Fruit fly (Drosophila melanogaster) whole organism, embryonic: ENCODE measurements around the gene CG32333.

Source experiments
- Bgb ChIP-seq: fragments of 200-800 bp; sonication (Bioruptor generic); IDR thresholded peaks from 2 replicates; pipeline ENCODE4 v1.3.6; 2022; ENCODE audit warnings: missing biosample characterization, missing genetic modification characterization; ENCODE audit not compliant: partially characterized antibody
- CG11696 ChIP-seq: fragments of 200-800 bp; sonication (Bioruptor generic); IDR thresholded peaks from 2 replicates; pipeline ENCODE4 v1.3.6; 2022; ENCODE audit warnings: missing biosample characterization, missing genetic modification characterization
- CG13624 ChIP-seq: fragments of 200-800 bp; sonication (Bioruptor generic); optimal IDR thresholded peaks from 2 replicates; lab custom pipeline; 2016; ENCODE audit warnings: missing biosample characterization, missing genetic modification characterization
- CG13894 ChIP-seq: fragments of 200-800 bp; sonication (Bioruptor generic); optimal IDR thresholded peaks from 3 replicates; lab custom pipeline; 2018; ENCODE audit warnings: missing biosample characterization, mild to moderate bottlenecking, missing genetic modification characterization, moderate library complexity
- CG14014 ChIP-seq: fragments of 200-800 bp; sonication (Bioruptor generic); IDR thresholded peaks from 2 replicates; pipeline ENCODE4 v1.3.6; 2022; ENCODE audit warnings: missing biosample characterization, missing genetic modification characterization
- CG1603 ChIP-seq: fragments of 200-800 bp; sonication (Bioruptor generic); optimal IDR thresholded peaks from 2 replicates; lab custom pipeline; 2019; ENCODE audit warnings: missing biosample characterization, mild to moderate bottlenecking, missing genetic modification characterization, moderate library complexity
- CG16813 ChIP-seq: fragments of 200-800 bp; sonication (Bioruptor generic); IDR thresholded peaks from 3 replicates; pipeline ENCODE4 v1.3.6; 2022; ENCODE audit warnings: missing biosample characterization, missing genetic modification characterization; ENCODE audit not compliant: partially characterized antibody
- CG17829 ChIP-seq: fragments of 200-800 bp; optimal IDR thresholded peaks from 2 replicates; lab custom pipeline; 2019; ENCODE audit warnings: missing biosample characterization, mild to moderate bottlenecking, missing genetic modification characterization, moderate library complexity
- CG18262 ChIP-seq: fragments of 200-800 bp; optimal IDR thresholded peaks from 3 replicates; lab custom pipeline; 2019; ENCODE audit warnings: missing biosample characterization, mild to moderate bottlenecking, missing genetic modification characterization, moderate library complexity
- CG18476 ChIP-seq: fragments of 200-800 bp; sonication (Bioruptor generic); optimal IDR thresholded peaks from 2 replicates; lab custom pipeline; 2016; ENCODE audit warnings: missing biosample characterization, mild to moderate bottlenecking, missing genetic modification characterization
- CG2120 ChIP-seq: fragments of 200-800 bp; sonication (Bioruptor generic); optimal IDR thresholded peaks from 3 replicates; lab custom pipeline; 2016; ENCODE audit warnings: missing biosample characterization, missing genetic modification characterization
- CG2712 ChIP-seq: fragments of 200-800 bp; optimal IDR thresholded peaks from 3 replicates; lab custom pipeline; 2019; ENCODE audit warnings: missing biosample characterization, mild to moderate bottlenecking, missing genetic modification characterization, moderate library complexity
- CG2875 ChIP-seq: fragments of 200-800 bp; sonication (Bioruptor generic); optimal IDR thresholded peaks from 2 replicates; lab custom pipeline; 2017; ENCODE audit warnings: missing biosample characterization, mild to moderate bottlenecking, missing genetic modification characterization, missing genetic modification reagents
- CG34224 ChIP-seq: fragments of 200-800 bp; sonication (Bioruptor generic); IDR thresholded peaks from 3 replicates; pipeline ENCODE4 v1.3.6; 2022; ENCODE audit warnings: missing biosample characterization, missing genetic modification characterization; ENCODE audit not compliant: partially characterized antibody
- CG3847 ChIP-seq: fragments of 200-800 bp; sonication (Bioruptor generic); IDR thresholded peaks from 2 replicates; pipeline ENCODE4 v1.3.6; 2022; ENCODE audit warnings: missing biosample characterization, missing genetic modification characterization
- CG6254 ChIP-seq: fragments of 200-800 bp; sonication (Bioruptor generic); optimal IDR thresholded peaks from 3 replicates; lab custom pipeline; 2017; ENCODE audit warnings: mild to moderate bottlenecking, missing biosample characterization, missing genetic modification reagents, missing genetic modification characterization
- CG9797 ChIP-seq: fragments of 200-800 bp; sonication (Bioruptor generic); optimal IDR thresholded peaks from 3 replicates; lab custom pipeline; 2018; ENCODE audit warnings: missing biosample characterization, mild to moderate bottlenecking, missing genetic modification characterization
- E2f2 ChIP-seq: fragments of 200-800 bp; sonication (Bioruptor generic); IDR thresholded peaks from 2 replicates; pipeline ENCODE4 v1.3.6; 2022; ENCODE audit warnings: missing biosample characterization, missing genetic modification characterization
- Fer1 ChIP-seq: fragments of 200-800 bp; sonication (Bioruptor generic); optimal IDR thresholded peaks from 2 replicates; lab custom pipeline; 2017; ENCODE audit warnings: missing biosample characterization, mild to moderate bottlenecking, missing genetic modification characterization
- HLHmδ ChIP-seq: fragments of 200-800 bp; sonication (Bioruptor generic); optimal IDR thresholded peaks from 2 replicates; lab custom pipeline; 2018; ENCODE audit warnings: missing biosample characterization, mild to moderate bottlenecking, missing genetic modification characterization, moderate library complexity
- MTF-1 ChIP-seq: fragments of 200-800 bp; sonication (Bioruptor generic); optimal IDR thresholded peaks from 2 replicates; lab custom pipeline; 2018; ENCODE audit warnings: missing biosample characterization, mild to moderate bottlenecking, missing genetic modification characterization, borderline replicate concordance
- Nf-YA ChIP-seq: fragments of 200-800 bp; sonication (Bioruptor generic); IDR thresholded peaks from 2 replicates; pipeline ENCODE4 v1.3.6; 2022; ENCODE audit warnings: missing biosample characterization, missing genetic modification characterization
- Nf-YC ChIP-seq: fragments of 200-800 bp; optimal IDR thresholded peaks from 3 replicates; lab custom pipeline; 2019; ENCODE audit warnings: missing biosample characterization, mild to moderate bottlenecking, missing genetic modification characterization, moderate library complexity
- Rfx ChIP-seq: fragments of 200-800 bp; sonication (Bioruptor generic); IDR thresholded peaks from 2 replicates; pipeline ENCODE4 v1.3.6; 2022; ENCODE audit warnings: missing biosample characterization, missing genetic modification characterization
- Scr ChIP-seq: fragments of 200-800 bp; sonication (Bioruptor generic); IDR thresholded peaks from 2 replicates; pipeline ENCODE4 v1.3.6; 2022; ENCODE audit warnings: missing biosample characterization, missing genetic modification characterization; ENCODE audit not compliant: partially characterized antibody
- Trl ChIP-seq, 3 experiments: fragments of >200 bp in 2 of 3; fragments of 200-800 bp in 1 of 3; sonication (Bioruptor generic) in 1 of 3; optimal IDR thresholded peaks; 2 replicates in 1 of 3; 3 replicates in 2 of 3; lab custom pipeline; 2016 to 2017; ENCODE audit warnings: missing biosample characterization in 1 of 3, missing genetic modification characterization in 1 of 3
- amos ChIP-seq: fragments of 200-800 bp; sonication (Bioruptor generic); IDR thresholded peaks from 2 replicates; pipeline ENCODE4 v1.3.6; 2022; ENCODE audit warnings: missing biosample characterization, missing genetic modification characterization; ENCODE audit not compliant: partially characterized antibody
- az2 ChIP-seq: fragments of 200-800 bp; sonication (Bioruptor generic); optimal IDR thresholded peaks from 3 replicates; lab custom pipeline; 2016; ENCODE audit warnings: missing biosample characterization, missing genetic modification characterization
- bowl ChIP-seq: fragments of 200-800 bp; sonication (Bioruptor generic); IDR thresholded peaks from 2 replicates; pipeline ENCODE4 v1.3.6; 2022; ENCODE audit warnings: missing biosample characterization, missing genetic modification characterization
- chinmo ChIP-seq: fragments of 200-800 bp; sonication (Bioruptor generic); IDR thresholded peaks from 4 replicates; pipeline ENCODE4 v1.3.6; 2022; ENCODE audit warnings: missing biosample characterization, missing genetic modification characterization; ENCODE audit not compliant: partially characterized antibody
- ci ChIP-seq: fragments of 200-800 bp; sonication (Bioruptor generic); IDR thresholded peaks from 3 replicates; pipeline ENCODE4 v1.3.6; 2022; ENCODE audit warnings: missing biosample characterization, missing genetic modification characterization
- gfzf ChIP-seq: fragments of 200-800 bp; sonication (Bioruptor generic); optimal IDR thresholded peaks from 2 replicates; lab custom pipeline; 2016; ENCODE audit warnings: missing biosample characterization, mild to moderate bottlenecking, missing genetic modification characterization, moderate library complexity
- grau ChIP-seq: fragments of 200-800 bp; optimal IDR thresholded peaks from 3 replicates; lab custom pipeline; 2019; ENCODE audit warnings: missing biosample characterization, mild to moderate bottlenecking, missing genetic modification characterization, moderate library complexity
- gsb ChIP-seq: fragments of 200-800 bp; sonication (Bioruptor generic); IDR thresholded peaks from 2 replicates; pipeline ENCODE4 v1.3.6; 2022; ENCODE audit warnings: missing biosample characterization, missing genetic modification characterization
- ham ChIP-seq: fragments of 200-800 bp; sonication (Bioruptor generic); IDR thresholded peaks from 2 replicates; pipeline ENCODE4 v1.3.6; 2022; ENCODE audit warnings: missing biosample characterization, missing genetic modification characterization
- kah ChIP-seq: fragments of 200-800 bp; sonication (Bioruptor generic); optimal IDR thresholded peaks from 2 replicates; lab custom pipeline; 2018; ENCODE audit warnings: missing biosample characterization, mild to moderate bottlenecking, missing genetic modification characterization
- ken ChIP-seq: fragments of 200-800 bp; sonication (Bioruptor generic); IDR thresholded peaks from 3 replicates; pipeline ENCODE4 v1.3.6; 2022; ENCODE audit warnings: missing biosample characterization, missing genetic modification characterization
- lmd ChIP-seq: fragments of 200-800 bp; sonication (Bioruptor generic); IDR thresholded peaks from 2 replicates; pipeline ENCODE4 v1.3.6; 2022; ENCODE audit warnings: missing biosample characterization, missing genetic modification characterization
- lov ChIP-seq, 2 experiments: fragments of 200-800 bp in 1 of 2; fragments of >200 bp in 1 of 2; sonication (Bioruptor generic) in 1 of 2; IDR thresholded peaks in 1 of 2; optimal IDR thresholded peaks in 1 of 2; 2 replicates in 1 of 2; 3 replicates in 1 of 2; pipeline versions ENCODE4 v1.3.6 to Lab custom; 2017 to 2022; ENCODE audit warnings: missing biosample characterization in 1 of 2, missing genetic modification characterization in 1 of 2
- mld ChIP-seq: fragments of 200-800 bp; sonication (Bioruptor generic); IDR thresholded peaks from 3 replicates; pipeline ENCODE4 v1.3.6; 2022; ENCODE audit warnings: missing biosample characterization, missing genetic modification characterization; ENCODE audit not compliant: partially characterized antibody
- pb ChIP-seq: fragments of 200-800 bp; sonication (Bioruptor generic); optimal IDR thresholded peaks from 3 replicates; lab custom pipeline; 2016; ENCODE audit warnings: missing biosample characterization, missing genetic modification characterization
- row ChIP-seq: fragments of 200-800 bp; sonication (Bioruptor generic); IDR thresholded peaks from 3 replicates; pipeline ENCODE4 v1.3.6; 2022; ENCODE audit warnings: missing biosample characterization, missing genetic modification characterization
- slbo ChIP-seq: fragments of 200-800 bp; sonication (Bioruptor generic); IDR thresholded peaks from 2 replicates; pipeline ENCODE4 v1.3.6; 2022; ENCODE audit warnings: missing biosample characterization, missing genetic modification characterization
- stwl ChIP-seq: fragments of 200-800 bp; sonication (Bioruptor generic); optimal IDR thresholded peaks from 3 replicates; lab custom pipeline; 2018; ENCODE audit warnings: missing biosample characterization, mild to moderate bottlenecking, missing genetic modification characterization, moderate library complexity
- trem ChIP-seq: fragments of 200-800 bp; optimal IDR thresholded peaks from 3 replicates; lab custom pipeline; 2019; ENCODE audit warnings: missing biosample characterization, mild to moderate bottlenecking, missing genetic modification characterization, moderate library complexity
- tup ChIP-seq: fragments of 200-800 bp; sonication (Bioruptor generic); optimal IDR thresholded peaks from 2 replicates; lab custom pipeline; 2016; ENCODE audit warnings: missing biosample characterization, mild to moderate bottlenecking, missing genetic modification characterization, moderate library complexity
- vvl ChIP-seq: fragments of 200-800 bp; sonication (Bioruptor generic); IDR thresholded peaks from 2 replicates; pipeline ENCODE4 v1.3.6; 2022; ENCODE audit warnings: missing biosample characterization, missing genetic modification characterization
- wor ChIP-seq: fragments of 200-800 bp; sonication (Bioruptor generic); IDR thresholded peaks from 2 replicates; pipeline ENCODE4 v1.3.6; 2022; ENCODE audit warnings: missing biosample characterization, missing genetic modification characterization

The CG32333 gene

DNA sequence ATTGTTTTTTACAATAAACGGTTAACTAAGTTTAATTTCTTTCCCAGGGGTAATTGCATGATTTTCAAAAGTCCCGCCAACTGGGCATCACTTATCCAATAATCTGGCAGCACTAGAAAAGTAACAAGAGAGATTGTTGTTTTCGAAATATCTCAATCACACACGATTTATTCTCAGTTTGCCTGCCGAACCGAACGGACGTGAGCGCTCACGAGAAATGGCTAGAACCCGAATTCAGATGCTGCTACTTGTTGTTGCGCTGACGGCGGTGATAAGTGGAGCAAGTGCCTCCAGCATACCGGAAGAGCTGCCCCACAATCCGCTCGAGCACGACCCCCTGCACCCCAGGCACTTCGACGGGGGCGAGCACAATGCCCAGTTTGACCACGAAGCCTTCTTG, 22.8 kb downstream of the CG32333 start, which contains the start of gene scf (continued):
- TF ChIP-seq CG14014 (GFP tag; lab: Robert Waterston, UW) (0 out of 2 replicates have a peak, but pooled peaks have one; percentile 34), grau (tag; lab: Kevin White, UChicago) (peak; percentile 28), amos (GFP tag; lab: Robert Waterston, UW) (peak; percentile 27; the same call in 1 of the 2 replicates), lmd (GFP tag; lab: Robert Waterston, UW) (no peak), ci (GFP tag; lab: Robert Waterston, UW) (peak; percentile 63; the same call in 2 of the 3 replicates), CG2120 (GFP tag; lab: Kevin White, UChicago) (no peak), gfzf (GFP tag; lab: Kevin White, UChicago) (peak; percentile 16), CG13894 (tag; lab: Kevin White, UChicago) (peak; percentile 40), CG17829 (peak; percentile 56), CG9797 (GFP tag; lab: Kevin White, UChicago) (peak; percentile 1), gsb (GFP tag; lab: Robert Waterston, UW) (0 out of 2 replicates have a peak, but pooled peaks have one; percentile 28), CG3847 (GFP tag; lab: Robert Waterston, UW) (peak; percentile 48), HLHmδ (GFP tag; lab: Kevin White, UChicago) (peak; percentile 35), CG18476 (GFP tag; lab: Kevin White, UChicago) (no peak), E2f2 (GFP tag; lab: Robert Waterston, UW) (peak; percentile 96), CG2875 (no peak), CG11696 (GFP tag; lab: Robert Waterston, UW) (0 out of 2 replicates have a peak, but pooled peaks have one; percentile 17), Rfx (GFP tag; lab: Robert Waterston, UW) (peak; percentile 59), trem (tag; lab: Kevin White, UChicago) (peak; percentile 71), CG2712 (tag; lab: Kevin White, UChicago) (peak; percentile 11), bowl (GFP tag; lab: Robert Waterston, UW) (0 out of 2 replicates have a peak, but pooled peaks have one; percentile 7), wor (GFP tag; lab: Robert Waterston, UW) (no peak), CG1603 (tag; lab: Kevin White, UChicago) (peak; percentile 44), ken (peak; percentile 41; the same call in 1 of the 3 replicates), lov (optimal IDR thresholded peaks at IDR 0.05; lab: Kevin White, UChicago) (no peak), lov (GFP tag; IDR thresholded peaks at IDR 0.05; lab: Robert Waterston, UW) (peak; percentile 54; the same call in 1 of the 3 replicates), Scr (GFP tag; lab: Robert Waterston, UW) (peak; percentile 37; the same call in 1 of the 2 replicates), Nf-YA (GFP tag; lab: Robert Waterston, UW) (no peak), row (peak; percentile 60), pb (GFP tag; lab: Kevin White, UChicago) (peak; percentile 41), CG6254 (no peak), ham (no peak), vvl (GFP tag; lab: Robert Waterston, UW) (peak; percentile 39), kah (GFP tag; lab: Kevin White, UChicago) (peak; percentile 54), az2 (GFP tag; lab: Kevin White, UChicago) (no peak), CG18262 (tag; lab: Kevin White, UChicago) (peak; percentile 13), CG34224 (GFP tag; lab: Robert Waterston, UW) (peak; percentile 50), Trl (optimal IDR thresholded peaks at IDR 0.05; lab: Kevin White, UChicago) (peak in 1 of 2 experiments; percentile 34), Trl (GFP tag; optimal IDR thresholded peaks at IDR 0.05; lab: Kevin White, UChicago) (peak; percentile 9), tup (GFP tag; lab: Kevin White, UChicago) (no peak), CG16813 (GFP tag; lab: Robert Waterston, UW) (peak; percentile 33; the same call in 1 of the 3 replicates), Bgb (GFP tag; lab: Robert Waterston, UW) (peak; percentile 49), mld (GFP tag; lab: Robert Waterston, UW) (no peak), Fer1 (GFP tag; lab: Kevin White, UChicago) (peak; percentile 35), CG13624 (GFP tag; lab: Kevin White, UChicago) (peak; percentile 11), slbo (GFP tag; lab: Robert Waterston, UW) (peak; percentile 40), stwl (peak; percentile 36), MTF-1 (GFP tag; lab: Kevin White, UChicago) (peak; percentile 24), chinmo (GFP tag; lab: Robert Waterston, UW) (peak; percentile 63; the same call in 2 of the 4 replicates), Nf-YC (peak; percentile 19)
